Fruit fly (Drosophila melanogaster) whole organism, embryonic: ENCODE results near the gene sdk.

Experiments
- ATbp ChIP-seq: fragments of 200-800 bp; sonication (Bioruptor generic); optimal IDR thresholded peaks from 2 replicates; lab custom pipeline; 2017; ENCODE audit warnings: missing biosample characterization, mild to moderate bottlenecking, missing genetic modification characterization, missing genetic modification reagents
- B-H2 ChIP-seq: fragments of 200-800 bp; sonication (Bioruptor generic); optimal IDR thresholded peaks from 2 replicates; lab custom pipeline; 2018; ENCODE audit warnings: missing biosample characterization, mild to moderate bottlenecking, missing genetic modification characterization
- BEAF-32 ChIP-seq: fragments of 200-800 bp; sonication (Bioruptor generic); optimal IDR thresholded peaks from 3 replicates; lab custom pipeline; 2017; ENCODE audit warnings: missing biosample characterization, missing genetic modification characterization, mild to moderate bottlenecking, moderate library complexity, missing genetic modification reagents
- Bteb2 ChIP-seq: fragments of 200-800 bp; sonication (Bioruptor generic); optimal IDR thresholded peaks from 2 replicates; lab custom pipeline; 2016; ENCODE audit warnings: missing biosample characterization, missing genetic modification characterization
- CG10274 ChIP-seq: fragments of 200-800 bp; sonication (Bioruptor generic); optimal IDR thresholded peaks from 3 replicates; lab custom pipeline; 2017; ENCODE audit warnings: missing biosample characterization, mild to moderate bottlenecking, missing genetic modification characterization
- CG10366 ChIP-seq: fragments of 200-800 bp; sonication (Bioruptor generic); IDR thresholded peaks from 2 replicates; pipeline ENCODE4 v1.3.6; 2022; ENCODE audit warnings: missing biosample characterization, missing genetic modification characterization
- CG10431 ChIP-seq: fragments of 200-800 bp; sonication (Bioruptor generic); optimal IDR thresholded peaks from 3 replicates; lab custom pipeline; 2018; ENCODE audit warnings: missing biosample characterization, mild to moderate bottlenecking, missing genetic modification characterization
- CG10565 ChIP-seq: fragments of 200-800 bp; sonication (Bioruptor generic); optimal IDR thresholded peaks from 3 replicates; lab custom pipeline; 2016; ENCODE audit warnings: missing biosample characterization, mild to moderate bottlenecking, missing genetic modification characterization
- CG12769 ChIP-seq: fragments of 200-800 bp; sonication (Bioruptor generic); optimal IDR thresholded peaks from 2 replicates; lab custom pipeline; 2019; ENCODE audit warnings: missing biosample characterization, mild to moderate bottlenecking, missing genetic modification characterization, moderate library complexity
- CG12942 ChIP-seq: fragments of 200-800 bp; sonication (Bioruptor generic); optimal IDR thresholded peaks from 3 replicates; lab custom pipeline; 2016; ENCODE audit warnings: missing biosample characterization, missing genetic modification characterization
- CG13424 ChIP-seq: fragments of 200-800 bp; sonication (Bioruptor generic); optimal IDR thresholded peaks from 2 replicates; lab custom pipeline; 2019; ENCODE audit warnings: missing biosample characterization, mild to moderate bottlenecking, missing genetic modification characterization, moderate library complexity
- CG13624 ChIP-seq: fragments of 200-800 bp; sonication (Bioruptor generic); optimal IDR thresholded peaks from 2 replicates; lab custom pipeline; 2016; ENCODE audit warnings: missing biosample characterization, missing genetic modification characterization
- CG15073 ChIP-seq: fragments of 200-800 bp; sonication (Bioruptor generic); optimal IDR thresholded peaks from 2 replicates; lab custom pipeline; 2016; ENCODE audit warnings: missing biosample characterization, missing genetic modification characterization
- CG15696 ChIP-seq: fragments of 200-800 bp; sonication (Bioruptor generic); optimal IDR thresholded peaks from 2 replicates; lab custom pipeline; 2019; ENCODE audit warnings: missing biosample characterization, mild to moderate bottlenecking, missing genetic modification characterization, moderate library complexity
- CG1602 ChIP-seq: fragments of 200-800 bp; sonication (Bioruptor generic); optimal IDR thresholded peaks from 3 replicates; lab custom pipeline; 2016; ENCODE audit warnings: missing biosample characterization, missing genetic modification characterization
- CG17385 ChIP-seq: fragments of 200-800 bp; sonication (Bioruptor generic); optimal IDR thresholded peaks from 3 replicates; lab custom pipeline; 2018; ENCODE audit warnings: missing biosample characterization, mild to moderate bottlenecking, missing genetic modification characterization
- CG17912 ChIP-seq: fragments of 200-800 bp; sonication (Bioruptor generic); optimal IDR thresholded peaks from 2 replicates; lab custom pipeline; 2018; ENCODE audit warnings: missing biosample characterization, mild to moderate bottlenecking, missing genetic modification characterization
- CG1792 ChIP-seq: fragments of 200-800 bp; sonication (Bioruptor generic); optimal IDR thresholded peaks from 2 replicates; lab custom pipeline; 2016; ENCODE audit warnings: missing biosample characterization, missing genetic modification characterization
- CG33557 ChIP-seq: fragments of 200-800 bp; sonication (Bioruptor generic); optimal IDR thresholded peaks from 2 replicates; lab custom pipeline; 2019; ENCODE audit warnings: missing biosample characterization, mild to moderate bottlenecking, missing genetic modification characterization, moderate library complexity
- CG4328 ChIP-seq: fragments of 200-800 bp; sonication (Bioruptor generic); optimal IDR thresholded peaks from 3 replicates; lab custom pipeline; 2017; ENCODE audit warnings: missing biosample characterization, missing genetic modification reagents, missing genetic modification characterization
- CG6765 ChIP-seq: fragments of 200-800 bp; sonication (Bioruptor generic); optimal IDR thresholded peaks from 3 replicates; lab custom pipeline; 2017; ENCODE audit warnings: missing biosample characterization, mild to moderate bottlenecking, missing genetic modification characterization
- CG7928 ChIP-seq: fragments of 200-800 bp; sonication (Bioruptor generic); optimal IDR thresholded peaks from 2 replicates; lab custom pipeline; 2017; ENCODE audit warnings: missing biosample characterization, mild to moderate bottlenecking, missing genetic modification characterization
- CG7987 ChIP-seq: fragments of 200-800 bp; sonication (Bioruptor generic); optimal IDR thresholded peaks from 2 replicates; lab custom pipeline; 2018; ENCODE audit warnings: missing biosample characterization, mild to moderate bottlenecking, missing genetic modification characterization, moderate library complexity
- CG8281 ChIP-seq: fragments of 200-800 bp; sonication (Bioruptor generic); optimal IDR thresholded peaks from 2 replicates; lab custom pipeline; 2018; ENCODE audit warnings: missing biosample characterization, mild to moderate bottlenecking, missing genetic modification characterization, moderate library complexity
- CG9817 ChIP-seq: fragments of 200-800 bp; sonication (Bioruptor generic); optimal IDR thresholded peaks from 2 replicates; lab custom pipeline; 2018; ENCODE audit warnings: missing biosample characterization, mild to moderate bottlenecking, missing genetic modification characterization, moderate library complexity
- CG9876 ChIP-seq: fragments of 200-800 bp; sonication (Bioruptor generic); optimal IDR thresholded peaks from 2 replicates; lab custom pipeline; 2016; ENCODE audit warnings: missing biosample characterization, missing genetic modification characterization
- Dek ChIP-seq: fragments of 200-800 bp; sonication (Bioruptor generic); optimal IDR thresholded peaks from 3 replicates; lab custom pipeline; 2019; ENCODE audit warnings: missing biosample characterization, mild to moderate bottlenecking, missing genetic modification characterization, moderate library complexity
- Dip3 ChIP-seq: fragments of 200-800 bp; sonication (Bioruptor generic); optimal IDR thresholded peaks from 3 replicates; lab custom pipeline; 2016; ENCODE audit warnings: missing biosample characterization, missing genetic modification characterization
- Dll ChIP-seq: fragments of 200-800 bp; sonication (Bioruptor generic); IDR thresholded peaks from 4 replicates; pipeline ENCODE4 v1.3.6; 2022; ENCODE audit warnings: missing biosample characterization, missing genetic modification characterization; ENCODE audit not compliant: partially characterized antibody
- Fer1 ChIP-seq: fragments of 200-800 bp; sonication (Bioruptor generic); optimal IDR thresholded peaks from 2 replicates; lab custom pipeline; 2017; ENCODE audit warnings: missing biosample characterization, mild to moderate bottlenecking, missing genetic modification characterization
- HLH3B ChIP-seq: fragments of 200-800 bp; sonication (Bioruptor generic); IDR thresholded peaks from 2 replicates; pipeline ENCODE4 v1.3.6; 2022; ENCODE audit warnings: missing biosample characterization, missing genetic modification characterization
- Hr51 ChIP-seq, 2 experiments: fragments of 200-800 bp; sonication (Bioruptor generic); optimal IDR thresholded peaks; 2 replicates in 1 of 2; 3 replicates in 1 of 2; lab custom pipeline; 2016 to 2018; ENCODE audit warnings: missing biosample characterization in 2 of 2, missing genetic modification characterization in 2 of 2, mild to moderate bottlenecking in 1 of 2, moderate library complexity in 1 of 2
- NC2β ChIP-seq: fragments of 200-800 bp; sonication (Bioruptor generic); optimal IDR thresholded peaks from 2 replicates; lab custom pipeline; 2016; ENCODE audit warnings: missing biosample characterization, missing genetic modification characterization
- Neu2 ChIP-seq: fragments of 200-800 bp; sonication (Bioruptor generic); optimal IDR thresholded peaks from 3 replicates; lab custom pipeline; 2016; ENCODE audit warnings: missing biosample characterization, missing genetic modification characterization, borderline replicate concordance
- Nf-YC ChIP-seq: fragments of 200-800 bp; optimal IDR thresholded peaks from 3 replicates; lab custom pipeline; 2019; ENCODE audit warnings: missing biosample characterization, mild to moderate bottlenecking, missing genetic modification characterization, moderate library complexity
- Ssrp ChIP-seq: fragments of 200-800 bp; sonication (Bioruptor generic); optimal IDR thresholded peaks from 2 replicates; lab custom pipeline; 2018; ENCODE audit warnings: missing biosample characterization, mild to moderate bottlenecking, missing genetic modification characterization, moderate library complexity
- Vsx1 ChIP-seq: fragments of 200-800 bp; sonication (Bioruptor generic); optimal IDR thresholded peaks from 2 replicates; lab custom pipeline; 2017; ENCODE audit warnings: missing biosample characterization, mild to moderate bottlenecking, missing genetic modification characterization, missing genetic modification reagents
- ap ChIP-seq: fragments of 200-800 bp; sonication (Bioruptor generic); IDR thresholded peaks from 2 replicates; pipeline ENCODE4 v1.3.6; 2022; ENCODE audit warnings: missing biosample characterization, missing genetic modification characterization
- grau ChIP-seq: fragments of 200-800 bp; optimal IDR thresholded peaks from 3 replicates; lab custom pipeline; 2019; ENCODE audit warnings: missing biosample characterization, mild to moderate bottlenecking, missing genetic modification characterization, moderate library complexity
- ham ChIP-seq: fragments of 200-800 bp; sonication (Bioruptor generic); IDR thresholded peaks from 2 replicates; pipeline ENCODE4 v1.3.6; 2022; ENCODE audit warnings: missing biosample characterization, missing genetic modification characterization
- kni ChIP-seq: fragments of 200-800 bp; sonication (Bioruptor generic); optimal IDR thresholded peaks from 3 replicates; lab custom pipeline; 2017; ENCODE audit warnings: mild to moderate bottlenecking, missing biosample characterization, missing genetic modification reagents, missing genetic modification characterization
- mld ChIP-seq: fragments of 200-800 bp; sonication (Bioruptor generic); IDR thresholded peaks from 3 replicates; pipeline ENCODE4 v1.3.6; 2022; ENCODE audit warnings: missing biosample characterization, missing genetic modification characterization; ENCODE audit not compliant: partially characterized antibody
- nom ChIP-seq: fragments of 200-800 bp; sonication (Bioruptor generic); optimal IDR thresholded peaks from 2 replicates; lab custom pipeline; 2017; ENCODE audit warnings: missing biosample characterization, missing genetic modification characterization, mild to moderate bottlenecking, moderate library complexity, missing genetic modification reagents
- pros ChIP-seq: fragments of 200-800 bp; sonication (Bioruptor generic); optimal IDR thresholded peaks from 3 replicates; lab custom pipeline; 2019; ENCODE audit warnings: missing biosample characterization, mild to moderate bottlenecking, missing genetic modification characterization, moderate library complexity
- psq ChIP-seq: fragments of 200-800 bp; sonication (Bioruptor generic); optimal IDR thresholded peaks from 2 replicates; lab custom pipeline; 2017; ENCODE audit warnings: missing biosample characterization, missing genetic modification characterization
- sqz ChIP-seq: fragments of 200-800 bp; sonication (Bioruptor generic); optimal IDR thresholded peaks from 3 replicates; lab custom pipeline; 2018; ENCODE audit warnings: missing biosample characterization, mild to moderate bottlenecking, missing genetic modification characterization
- ssp ChIP-seq: fragments of 200-800 bp; sonication (Bioruptor generic); IDR thresholded peaks from 2 replicates; pipeline ENCODE4 v1.3.6; 2022; ENCODE audit warnings: missing biosample characterization, missing genetic modification characterization
- tin ChIP-seq: fragments of 200-800 bp; sonication (Bioruptor generic); optimal IDR thresholded peaks from 3 replicates; lab custom pipeline; 2016; ENCODE audit warnings: missing biosample characterization, missing genetic modification characterization
- trem ChIP-seq: fragments of 200-800 bp; optimal IDR thresholded peaks from 3 replicates; lab custom pipeline; 2019; ENCODE audit warnings: missing biosample characterization, mild to moderate bottlenecking, missing genetic modification characterization, moderate library complexity

Gene sdk

dm6 chrX:686437-686972 lies at the start of gene sdk (continued):
- TF ChIP-seq CG10274 (GFP tag; lab: Kevin White, UChicago) (peak; percentile 77), tin (GFP tag; lab: Kevin White, UChicago) (peak; percentile 92), CG33557 (GFP tag; lab: Kevin White, UChicago) (peak; percentile 85), CG15696 (tag; lab: Kevin White, UChicago) (peak; percentile 81), ap (GFP tag; lab: Robert Waterston, UW) (peak; percentile 63), trem (tag; lab: Kevin White, UChicago) (peak; percentile 87), CG15073 (peak; percentile 65), grau (peak; percentile 91), CG9876 (GFP tag; lab: Kevin White, UChicago) (peak; percentile 83), Ssrp (tag; lab: Kevin White, UChicago) (peak; percentile 89), CG12769 (tag; lab: Kevin White, UChicago) (peak; percentile 85), nom (peak; percentile 83), B-H2 (GFP tag; lab: Kevin White, UChicago) (peak; percentile 72), CG1602 (peak; percentile 87), BEAF-32 (GFP tag; lab: Kevin White, UChicago) (peak; percentile 14), CG17385 (peak; percentile 96), Dll (GFP tag; lab: Robert Waterston, UW) (peak; percentile 64; the same call in 3 of the 4 replicates), Nf-YC (tag; lab: Kevin White, UChicago) (peak; percentile 89), Neu2 (GFP tag; lab: Kevin White, UChicago) (peak; percentile 73), sqz (GFP tag; lab: Kevin White, UChicago) (peak; percentile 87), mld (GFP tag; lab: Robert Waterston, UW) (no peak), CG7987 (GFP tag; lab: Kevin White, UChicago) (peak; percentile 87), Hr51 (GFP tag; optimal IDR thresholded peaks at IDR 0.05; lab: Kevin White, UChicago) (peak; percentile 85 to 92), CG8281 (tag; lab: Kevin White, UChicago) (peak; percentile 73), psq (GFP tag; lab: Kevin White, UChicago) (peak; percentile 71), CG9817 (tag; lab: Kevin White, UChicago) (peak; percentile 83), pros (GFP tag; lab: Kevin White, UChicago) (peak; percentile 28), Bteb2 (GFP tag; lab: Kevin White, UChicago) (peak; percentile 87), ssp (peak; percentile 73), NC2β (GFP tag; lab: Kevin White, UChicago) (peak; percentile 93), CG1792 (peak; percentile 84), CG6765 (GFP tag; lab: Kevin White, UChicago) (peak; percentile 89), CG17912 (peak; percentile 51), CG13624 (GFP tag; lab: Kevin White, UChicago) (peak; percentile 88), CG13424 (peak; percentile 91), CG10431 (GFP tag; lab: Kevin White, UChicago) (peak; percentile 98), HLH3B (peak; percentile 85), CG12942 (GFP tag; lab: Kevin White, UChicago) (peak; percentile 89), ATbp (GFP tag; lab: Kevin White, UChicago) (peak; percentile 93), CG4328 (GFP tag; lab: Kevin White, UChicago) (peak; percentile 86), Fer1 (peak; percentile 93), Vsx1 (GFP tag; lab: Kevin White, UChicago) (peak; percentile 84), CG10565 (peak; percentile 49), Dek (tag; lab: Kevin White, UChicago) (peak; percentile 83), CG10366 (GFP tag; lab: Robert Waterston, UW) (peak; percentile 83), kni (peak; percentile 77), CG7928 (peak; percentile 50), ham (GFP tag; lab: Robert Waterston, UW) (0 out of 2 replicates have a peak, but pooled peaks have one; percentile 26), Dip3 (GFP tag; lab: Kevin White, UChicago) (peak; percentile 86)
